Fruit fly (Drosophila melanogaster) whole organism, embryonic: ENCODE measurements around the gene CG2865.

Experiments used
- ATbp ChIP-seq: fragments of 200-800 bp; sonication (Bioruptor generic); optimal IDR thresholded peaks from 2 replicates; lab custom pipeline; 2017; ENCODE audit warnings: missing biosample characterization, mild to moderate bottlenecking, missing genetic modification characterization, missing genetic modification reagents
- Adf1 ChIP-seq: fragments of 200-800 bp; sonication (Bioruptor generic); IDR thresholded peaks from 2 replicates; pipeline ENCODE4 v1.3.6; 2022; ENCODE audit warnings: missing biosample characterization, missing genetic modification characterization
- BEAF-32 ChIP-seq: fragments of 200-800 bp; sonication (Bioruptor generic); optimal IDR thresholded peaks from 3 replicates; lab custom pipeline; 2017; ENCODE audit warnings: missing biosample characterization, missing genetic modification characterization, mild to moderate bottlenecking, moderate library complexity, missing genetic modification reagents
- CG12155 ChIP-seq: fragments of 200-800 bp; sonication (Bioruptor generic); optimal IDR thresholded peaks from 3 replicates; lab custom pipeline; 2016; ENCODE audit warnings: missing biosample characterization, missing genetic modification characterization
- CG12219 ChIP-seq: fragments of 200-800 bp; sonication (Bioruptor generic); optimal IDR thresholded peaks from 3 replicates; lab custom pipeline; 2018; ENCODE audit warnings: missing biosample characterization, mild to moderate bottlenecking, missing genetic modification characterization
- CG12744 ChIP-seq: fragments of 200-800 bp; sonication (Bioruptor generic); optimal IDR thresholded peaks from 2 replicates; lab custom pipeline; 2016; ENCODE audit warnings: missing biosample characterization, missing genetic modification characterization
- CG1529 ChIP-seq: fragments of 200-800 bp; sonication (Bioruptor generic); optimal IDR thresholded peaks from 3 replicates; lab custom pipeline; 2018; ENCODE audit warnings: missing biosample characterization, missing genetic modification characterization
- CG15696 ChIP-seq: fragments of 200-800 bp; sonication (Bioruptor generic); optimal IDR thresholded peaks from 2 replicates; lab custom pipeline; 2019; ENCODE audit warnings: missing biosample characterization, mild to moderate bottlenecking, missing genetic modification characterization, moderate library complexity
- CG1603 ChIP-seq: fragments of 200-800 bp; sonication (Bioruptor generic); optimal IDR thresholded peaks from 2 replicates; lab custom pipeline; 2019; ENCODE audit warnings: missing biosample characterization, mild to moderate bottlenecking, missing genetic modification characterization, moderate library complexity
- CG1647 ChIP-seq: fragments of 200-800 bp; sonication (Bioruptor generic); optimal IDR thresholded peaks from 3 replicates; lab custom pipeline; 2016; ENCODE audit warnings: missing biosample characterization, missing genetic modification characterization
- CG17328 ChIP-seq: fragments of 200-800 bp; sonication (Bioruptor generic); IDR thresholded peaks from 2 replicates; pipeline ENCODE4 v1.3.6; 2022; ENCODE audit warnings: missing biosample characterization, missing genetic modification characterization
- CG2678 ChIP-seq: fragments of 200-800 bp; sonication (Bioruptor generic); optimal IDR thresholded peaks from 3 replicates; lab custom pipeline; 2019; ENCODE audit warnings: missing biosample characterization, mild to moderate bottlenecking, missing genetic modification characterization, moderate library complexity
- CG30431 ChIP-seq: fragments of 200-800 bp; sonication (Bioruptor generic); optimal IDR thresholded peaks from 2 replicates; lab custom pipeline; 2017; ENCODE audit warnings: missing biosample characterization, missing genetic modification characterization
- CG4617 ChIP-seq: fragments of 200-800 bp; sonication (Bioruptor generic); optimal IDR thresholded peaks from 3 replicates; lab custom pipeline; 2016; ENCODE audit warnings: missing biosample characterization, missing genetic modification characterization, borderline replicate concordance
- CG6254 ChIP-seq: fragments of 200-800 bp; sonication (Bioruptor generic); optimal IDR thresholded peaks from 3 replicates; lab custom pipeline; 2017; ENCODE audit warnings: mild to moderate bottlenecking, missing biosample characterization, missing genetic modification reagents, missing genetic modification characterization
- CG6654 ChIP-seq: fragments of 200-800 bp; sonication (Bioruptor generic); optimal IDR thresholded peaks from 2 replicates; lab custom pipeline; 2017; ENCODE audit warnings: missing biosample characterization, mild to moderate bottlenecking, missing genetic modification characterization
- CG6813 ChIP-seq: fragments of 200-800 bp; sonication (Bioruptor generic); optimal IDR thresholded peaks from 2 replicates; lab custom pipeline; 2017; ENCODE audit warnings: missing biosample characterization, missing genetic modification characterization, mild to moderate bottlenecking, moderate library complexity, missing genetic modification reagents
- CG7357 ChIP-seq: fragments of 200-800 bp; sonication (Bioruptor generic); IDR thresholded peaks from 3 replicates; pipeline ENCODE4 v1.3.6; 2022; ENCODE audit warnings: missing biosample characterization, missing genetic modification characterization
- CG8944 ChIP-seq: fragments of 200-800 bp; sonication (Bioruptor generic); optimal IDR thresholded peaks from 3 replicates; lab custom pipeline; 2016; ENCODE audit warnings: missing biosample characterization, missing genetic modification characterization
- CG9437 ChIP-seq: fragments of 200-800 bp; sonication (Bioruptor generic); optimal IDR thresholded peaks from 2 replicates; lab custom pipeline; 2018; ENCODE audit warnings: missing biosample characterization, mild to moderate bottlenecking, missing genetic modification characterization
- CkIIα-i1 ChIP-seq: fragments of 200-800 bp; sonication (Bioruptor generic); IDR thresholded peaks from 2 replicates; pipeline ENCODE4 v1.3.6; 2022; ENCODE audit warnings: missing biosample characterization, missing genetic modification characterization
- CoRest ChIP-seq: fragments of 200-800 bp; sonication (Bioruptor generic); optimal IDR thresholded peaks from 3 replicates; lab custom pipeline; 2018; ENCODE audit warnings: missing biosample characterization, mild to moderate bottlenecking, missing genetic modification characterization, moderate library complexity
- Dip3 ChIP-seq: fragments of 200-800 bp; sonication (Bioruptor generic); optimal IDR thresholded peaks from 3 replicates; lab custom pipeline; 2016; ENCODE audit warnings: missing biosample characterization, missing genetic modification characterization
- Doc2 ChIP-seq: fragments of 200-800 bp; sonication (Bioruptor generic); IDR thresholded peaks from 2 replicates; pipeline ENCODE4 v1.3.6; 2022; ENCODE audit warnings: missing biosample characterization, missing genetic modification characterization
- Dp ChIP-seq: fragments of 200-800 bp; sonication (Bioruptor generic); optimal IDR thresholded peaks from 2 replicates; lab custom pipeline; 2018; ENCODE audit warnings: missing biosample characterization, mild to moderate bottlenecking, missing genetic modification characterization, moderate library complexity
- Jarid2 ChIP-seq: fragments of 200-800 bp; sonication (Bioruptor generic); optimal IDR thresholded peaks from 3 replicates; lab custom pipeline; 2017; ENCODE audit warnings: mild to moderate bottlenecking, missing biosample characterization, missing genetic modification reagents, missing genetic modification characterization
- MBD-R2 ChIP-seq: fragments of 200-800 bp; sonication (Bioruptor generic); IDR thresholded peaks from 2 replicates; pipeline ENCODE4 v1.3.6; 2022; ENCODE audit warnings: missing biosample characterization, missing genetic modification characterization
- Taf1 ChIP-seq: fragments of 200-800 bp; sonication (Bioruptor generic); IDR thresholded peaks from 2 replicates; pipeline ENCODE4 v1.3.6; 2022; ENCODE audit warnings: missing biosample characterization, missing genetic modification characterization
- Trl ChIP-seq, 3 experiments: fragments of >200 bp in 2 of 3; fragments of 200-800 bp in 1 of 3; sonication (Bioruptor generic) in 1 of 3; optimal IDR thresholded peaks; 2 replicates in 1 of 3; 3 replicates in 2 of 3; lab custom pipeline; 2016 to 2017; ENCODE audit warnings: missing biosample characterization in 1 of 3, missing genetic modification characterization in 1 of 3
- al ChIP-seq: fragments of 200-800 bp; sonication (Bioruptor generic); IDR thresholded peaks from 2 replicates; pipeline ENCODE4 v1.3.6; 2022; ENCODE audit warnings: missing biosample characterization, missing genetic modification characterization
- ash1 ChIP-seq: fragments of 200-800 bp; sonication (Bioruptor generic); optimal IDR thresholded peaks from 2 replicates; lab custom pipeline; 2018; ENCODE audit warnings: missing biosample characterization, mild to moderate bottlenecking, missing genetic modification characterization
- bcd ChIP-seq: fragments of 200-800 bp; sonication (Bioruptor generic); optimal IDR thresholded peaks from 2 replicates; lab custom pipeline; 2017; ENCODE audit warnings: missing biosample characterization, mild to moderate bottlenecking, missing genetic modification characterization
- bowl ChIP-seq: fragments of 200-800 bp; sonication (Bioruptor generic); IDR thresholded peaks from 2 replicates; pipeline ENCODE4 v1.3.6; 2022; ENCODE audit warnings: missing biosample characterization, missing genetic modification characterization
- chinmo ChIP-seq: fragments of 200-800 bp; sonication (Bioruptor generic); IDR thresholded peaks from 4 replicates; pipeline ENCODE4 v1.3.6; 2022; ENCODE audit warnings: missing biosample characterization, missing genetic modification characterization; ENCODE audit not compliant: partially characterized antibody
- chn ChIP-seq: fragments of 200-800 bp; sonication (Bioruptor generic); optimal IDR thresholded peaks from 2 replicates; lab custom pipeline; 2016; ENCODE audit warnings: missing biosample characterization, missing genetic modification characterization
- da ChIP-seq: fragments of 200-800 bp; sonication (Bioruptor generic); optimal IDR thresholded peaks from 2 replicates; lab custom pipeline; 2016; ENCODE audit warnings: missing biosample characterization, missing genetic modification characterization
- dati ChIP-seq: fragments of 200-800 bp; sonication (Bioruptor generic); IDR thresholded peaks from 2 replicates; pipeline ENCODE4 v1.3.6; 2022; ENCODE audit warnings: missing biosample characterization, missing genetic modification characterization
- dmrt99B ChIP-seq: fragments of 200-800 bp; sonication (Bioruptor generic); optimal IDR thresholded peaks from 2 replicates; lab custom pipeline; 2018; ENCODE audit warnings: missing biosample characterization, mild to moderate bottlenecking, missing genetic modification characterization, moderate library complexity
- ems ChIP-seq: fragments of 200-800 bp; sonication (Bioruptor generic); optimal IDR thresholded peaks from 3 replicates; lab custom pipeline; 2016; ENCODE audit warnings: missing biosample characterization, missing genetic modification characterization
- eve ChIP-seq, 2 experiments: fragments of >200 bp; optimal IDR thresholded peaks; 2 replicates each; lab custom pipeline; 2017; ENCODE audit warnings: missing biosample characterization in 2 of 2, missing genetic modification characterization in 2 of 2
- ftz-f1 ChIP-seq: fragments of 200-800 bp; sonication (Bioruptor generic); optimal IDR thresholded peaks from 2 replicates; lab custom pipeline; 2016; ENCODE audit warnings: missing biosample characterization, missing genetic modification characterization
- grau ChIP-seq: fragments of 200-800 bp; optimal IDR thresholded peaks from 3 replicates; lab custom pipeline; 2019; ENCODE audit warnings: missing biosample characterization, mild to moderate bottlenecking, missing genetic modification characterization, moderate library complexity
- jing ChIP-seq: fragments of 200-800 bp; sonication (Bioruptor generic); optimal IDR thresholded peaks from 2 replicates; lab custom pipeline; 2018; ENCODE audit warnings: missing biosample characterization, mild to moderate bottlenecking, missing genetic modification characterization
- sens-2 ChIP-seq: fragments of 200-800 bp; sonication (Bioruptor generic); IDR thresholded peaks from 2 replicates; pipeline ENCODE4 v1.3.6; 2022; ENCODE audit warnings: missing biosample characterization, missing genetic modification characterization
- shn ChIP-seq: fragments of 200-800 bp; sonication (Bioruptor generic); optimal IDR thresholded peaks from 3 replicates; lab custom pipeline; 2016; ENCODE audit warnings: missing biosample characterization, missing genetic modification characterization
- ttk ChIP-seq: fragments of 200-800 bp; sonication (Bioruptor generic); IDR thresholded peaks from 2 replicates; pipeline ENCODE4 v2.1.2; 2022; ENCODE audit warnings: missing biosample characterization, missing genetic modification characterization
- unpg ChIP-seq: fragments of 200-800 bp; sonication (Bioruptor generic); optimal IDR thresholded peaks from 3 replicates; lab custom pipeline; 2018; ENCODE audit warnings: missing biosample characterization, mild to moderate bottlenecking, missing genetic modification characterization, moderate library complexity
- vnd ChIP-seq: fragments of 200-800 bp; sonication (Bioruptor generic); IDR thresholded peaks from 3 replicates; pipeline ENCODE4 v1.3.6; 2022; ENCODE audit warnings: missing biosample characterization, missing genetic modification characterization; ENCODE audit not compliant: partially characterized antibody
- z ChIP-seq: fragments of 200-800 bp; sonication (Bioruptor generic); IDR thresholded peaks from 3 replicates; pipeline ENCODE4 v1.3.6; 2022; ENCODE audit warnings: missing biosample characterization, missing genetic modification characterization

The CG2865 gene

DNA sequence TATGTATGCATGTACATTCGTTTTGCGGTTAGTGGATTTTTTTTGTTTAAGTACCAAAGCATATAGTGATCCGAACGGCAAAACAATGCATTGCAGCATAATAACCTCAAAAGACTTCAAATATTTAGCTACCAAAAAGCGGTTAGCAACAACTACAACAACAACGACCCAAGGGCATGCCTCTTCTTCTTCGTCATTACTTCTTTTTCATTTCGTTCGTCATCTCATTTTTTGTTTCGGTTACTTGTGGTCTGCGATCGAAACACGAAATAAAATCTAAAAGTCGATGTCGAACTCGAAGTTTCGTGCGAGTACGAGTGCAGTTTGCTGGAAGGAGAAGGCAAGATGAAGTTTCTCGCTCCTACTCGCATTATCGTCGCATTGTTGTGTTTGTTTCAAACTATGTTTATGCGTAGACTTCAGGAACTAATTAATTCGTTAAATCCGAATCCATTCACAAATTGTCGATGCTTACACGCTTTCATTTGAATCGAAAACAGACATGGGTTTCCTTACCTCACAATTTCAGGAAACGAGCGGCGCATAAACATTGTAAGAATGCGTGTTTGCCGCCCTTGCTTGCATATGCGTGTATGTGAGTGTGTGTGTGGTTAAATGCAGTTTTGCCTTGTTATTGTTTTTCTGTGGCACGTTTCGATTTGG, 5.6 kb upstream of the CG2865 start (continued):
- peak; percentile 79 for TF ChIP-seq CG6813 (GFP tag; lab: Kevin White, UChicago)
- peak; percentile 70 for TF ChIP-seq CG8944 (GFP tag; lab: Kevin White, UChicago)
- peak; percentile 92 for TF ChIP-seq sens-2 (GFP tag; lab: Robert Waterston, UW)
- TF ChIP-seq CG6654 (GFP tag; lab: Kevin White, UChicago): peak; percentile 16
- TF ChIP-seq CG6254 (GFP tag; lab: Kevin White, UChicago): peak; percentile 72
- peak; percentile 67 for TF ChIP-seq jing (GFP tag; lab: Kevin White, UChicago)
- TF ChIP-seq CG9437 (GFP tag; lab: Kevin White, UChicago): peak; percentile 70
- TF ChIP-seq bowl: no peak
- TF ChIP-seq chinmo: no peak
- no peak for TF ChIP-seq Dp (GFP tag; lab: Kevin White, UChicago)
- no peak for TF ChIP-seq vnd (GFP tag; lab: Robert Waterston, UW)
- peak; percentile 72 for TF ChIP-seq ems
- TF ChIP-seq da (GFP tag; lab: Kevin White, UChicago): peak; percentile 7
- peak; percentile 49; the same call in 1 of the 3 replicates for TF ChIP-seq z (GFP tag; lab: Robert Waterston, UW)
- peak; percentile 87 for TF ChIP-seq dmrt99B (tag; lab: Kevin White, UChicago)
- peak; percentile 58 for TF ChIP-seq bcd (GFP tag; lab: Kevin White, UChicago)
- peak; percentile 80 for TF ChIP-seq CG1529
- peak; percentile 75 for TF ChIP-seq shn (GFP tag; lab: Kevin White, UChicago)
- peak; percentile 59 for TF ChIP-seq CG12155 (GFP tag; lab: Kevin White, UChicago)
- TF ChIP-seq al: no peak
- peak; percentile 47; the same call in 1 of the 2 replicates for TF ChIP-seq dati (GFP tag; lab: Robert Waterston, UW)
- TF ChIP-seq Trl (optimal IDR thresholded peaks at IDR 0.05; lab: Kevin White, UChicago): no peak
- peak; percentile 85 for TF ChIP-seq Trl (GFP tag; optimal IDR thresholded peaks at IDR 0.05; lab: Kevin White, UChicago)
- TF ChIP-seq eve (GFP tag; optimal IDR thresholded peaks at IDR 0.05; lab: Kevin White, UChicago): peak; percentile 54 to 95
- peak; percentile 10 for TF ChIP-seq Dip3 (GFP tag; lab: Kevin White, UChicago)
- no peak for TF ChIP-seq ash1 (GFP tag; lab: Kevin White, UChicago)
- peak; percentile 79 for TF ChIP-seq ATbp (GFP tag; lab: Kevin White, UChicago)
- 0 out of 2 replicates have a peak, but pooled peaks have one; percentile 13 for TF ChIP-seq MBD-R2 (GFP tag; lab: Robert Waterston, UW)
- no peak for TF ChIP-seq Taf1
- peak; percentile 37 for TF ChIP-seq CG1647 (GFP tag; lab: Kevin White, UChicago)
- peak; percentile 96 for TF ChIP-seq CG1603 (tag; lab: Kevin White, UChicago)
- TF ChIP-seq CG17328 (GFP tag; lab: Robert Waterston, UW): peak; percentile 94
- TF ChIP-seq CG12744 (GFP tag; lab: Kevin White, UChicago): peak; percentile 49
- peak; percentile 73 for TF ChIP-seq ttk (GFP tag; lab: Robert Waterston, UW)
- TF ChIP-seq ftz-f1: no peak
- TF ChIP-seq unpg (GFP tag; lab: Kevin White, UChicago): peak; percentile 89
- TF ChIP-seq CoRest (tag; lab: Kevin White, UChicago): peak; percentile 76
- no peak for TF ChIP-seq BEAF-32 (GFP tag; lab: Kevin White, UChicago)
- peak; percentile 87 for TF ChIP-seq CG12219 (GFP tag; lab: Kevin White, UChicago)
- TF ChIP-seq Doc2 (GFP tag; lab: Robert Waterston, UW): no peak
- TF ChIP-seq CG7357 (GFP tag; lab: Robert Waterston, UW): no peak
- peak; percentile 74 for TF ChIP-seq CG2678
- TF ChIP-seq CG4617 (GFP tag; lab: Kevin White, UChicago): no peak
- peak; percentile 80 for TF ChIP-seq chn (GFP tag; lab: Kevin White, UChicago)
- TF ChIP-seq grau: peak; percentile 76
- peak; percentile 40 for TF ChIP-seq Jarid2 (GFP tag; lab: Kevin White, UChicago)
- TF ChIP-seq CkIIα-i1 (GFP tag; lab: Robert Waterston, UW): no peak
- TF ChIP-seq CG15696 (tag; lab: Kevin White, UChicago): peak; percentile 75
- no peak for TF ChIP-seq Adf1 (GFP tag; lab: Robert Waterston, UW)
- TF ChIP-seq CG30431 (GFP tag; lab: Kevin White, UChicago): peak; percentile 82
